Fruit fly (Drosophila melanogaster) whole organism: ENCODE results near the gene TwdlF.

Experiments
- CG8478 ChIP-seq: fragments of >200 bp; optimal IDR thresholded peaks from 2 replicates; lab custom pipeline; 2018; ENCODE audit warnings: inconsistent platforms
- Dll ChIP-seq: fragments of >200 bp; optimal IDR thresholded peaks from 2 replicates; lab custom pipeline; 2017
- EcR ChIP-seq, 2 experiments: fragments of >200 bp; optimal IDR thresholded peaks; 2 replicates each; lab custom pipeline; 2017; ENCODE audit warnings: missing biosample characterization in 2 of 2, missing genetic modification characterization in 2 of 2, missing genetic modification reagents in 2 of 2
- pan ChIP-seq: fragments of >200 bp; optimal IDR thresholded peaks from 2 replicates; lab custom pipeline; 2017
- psq ChIP-seq: fragments of >200 bp; optimal IDR thresholded peaks from 2 replicates; lab custom pipeline; 2017
- usp ChIP-seq: fragments of >200 bp; optimal IDR thresholded peaks from 2 replicates; lab custom pipeline; 2017; ENCODE audit warnings: missing biosample characterization, missing genetic modification characterization, mixed read lengths

Gene TwdlF

dm6 chr3R:4233018-4233385, 13.8 kb upstream of the TwdlF start, which contains the start of gene abs:
abs (plus strand) TSS chr3R:4233047.
- no peak for TF ChIP-seq pan (lab: Kevin White, UChicago)
- no peak for TF ChIP-seq EcR (GFP tag; optimal IDR thresholded peaks at IDR 0.05; lab: Kevin White, UChicago)
- no peak for TF ChIP-seq psq (lab: Kevin White, UChicago)
- no peak for TF ChIP-seq Dll (lab: Kevin White, UChicago)
- no peak for TF ChIP-seq usp
- no peak for TF ChIP-seq CG8478 (lab: Kevin White, UChicago)

dm6 chr3R:4234991-4235553, 11.7 kb upstream of the TwdlF start, which contains the start of gene Gel:
Gel (plus strand) TSS chr3R:4235217.
- no peak for TF ChIP-seq psq (lab: Kevin White, UChicago)
- TF ChIP-seq Dll (lab: Kevin White, UChicago) = no peak
- TF ChIP-seq pan (lab: Kevin White, UChicago) = no peak

- no peak for TF ChIP-seq CG8478 (lab: Kevin White, UChicago)
- no peak for TF ChIP-seq psq (lab: Kevin White, UChicago)
- no peak for TF ChIP-seq pan (lab: Kevin White, UChicago)
Measured at dm6 chr3R:4236534-4236933, 10.3 kb upstream of the TwdlF start.

dm6 chr3R:4241776-4242175, 5.0 kb upstream of the TwdlF start:
- no peak for TF ChIP-seq CG8478 (lab: Kevin White, UChicago)
- TF ChIP-seq pan (lab: Kevin White, UChicago) = no peak
- TF ChIP-seq Dll (lab: Kevin White, UChicago) = no peak
- no peak for TF ChIP-seq usp
- no peak for TF ChIP-seq EcR (GFP tag; optimal IDR thresholded peaks at IDR 0.05; lab: Kevin White, UChicago)
- no peak for TF ChIP-seq psq (lab: Kevin White, UChicago)

dm6 chr3R:4242209-4242887, 4.5 kb upstream of the TwdlF start, which contains the start of gene CG14642:
CG14642 (minus strand) TSS chr3R:4242717.
- TF ChIP-seq EcR (GFP tag; optimal IDR thresholded peaks at IDR 0.05; lab: Kevin White, UChicago) (no peak), CG8478 (lab: Kevin White, UChicago) (no peak), pan (lab: Kevin White, UChicago) (no peak)

dm6 chr3R:4243096-4243940, 3.5 kb upstream of the TwdlF start, which contains the start of gene CG34305:
CG34305 (minus strand) TSS chr3R:4243146.
- TF ChIP-seq CG8478 (lab: Kevin White, UChicago) (no peak), Dll (lab: Kevin White, UChicago) (no peak), pan (lab: Kevin White, UChicago) (no peak), usp (no peak), EcR (GFP tag; optimal IDR thresholded peaks at IDR 0.05; lab: Kevin White, UChicago) (no peak), psq (lab: Kevin White, UChicago) (no peak)

- TF ChIP-seq Dll (lab: Kevin White, UChicago) (no peak), psq (lab: Kevin White, UChicago) (no peak), CG8478 (lab: Kevin White, UChicago) (no peak), pan (lab: Kevin White, UChicago) (no peak), usp (no peak), EcR (GFP tag; optimal IDR thresholded peaks at IDR 0.05; lab: Kevin White, UChicago) (no peak)
Measured at dm6 chr3R:4249947-4250346, 3.1 kb downstream of the TwdlF start.

dm6 chr3R:4251241-4251640, 4.4 kb downstream of the TwdlF start, which contains the start of gene TwdlG:
TwdlG (minus strand) TSS chr3R:4251341.
- no peak for TF ChIP-seq CG8478 (lab: Kevin White, UChicago)

- TF ChIP-seq pan (lab: Kevin White, UChicago) (no peak), psq (lab: Kevin White, UChicago) (no peak), CG8478 (lab: Kevin White, UChicago) (no peak), EcR (GFP tag; optimal IDR thresholded peaks at IDR 0.05; lab: Kevin White, UChicago) (no peak), usp (no peak), Dll (lab: Kevin White, UChicago) (no peak)
Measured at dm6 chr3R:4252943-4253342, 6.1 kb downstream of the TwdlF start, which contains the start of gene CG14644. CG14644 (minus strand) TSS chr3R:4253043.

dm6 chr3R:4254408-4254807, 7.6 kb downstream of the TwdlF start, which contains the start of gene TwdlV:
TwdlV (plus strand) TSS chr3R:4254708.
- TF ChIP-seq pan (lab: Kevin White, UChicago) (no peak), CG8478 (lab: Kevin White, UChicago) (no peak), usp (no peak), EcR (GFP tag; optimal IDR thresholded peaks at IDR 0.05; lab: Kevin White, UChicago) (no peak), Dll (lab: Kevin White, UChicago) (no peak), psq (lab: Kevin White, UChicago) (no peak)

- TF ChIP-seq CG8478 (lab: Kevin White, UChicago) (no peak), psq (lab: Kevin White, UChicago) (no peak), pan (lab: Kevin White, UChicago) (no peak)
Measured at dm6 chr3R:4256672-4257071, 9.9 kb downstream of the TwdlF start, which contains the start of gene Or82a. Or82a (plus strand) TSS chr3R:4256972.
